Fruit fly (Drosophila melanogaster) ovary, adult (tissue): ENCODE measurements around the gene B4.

Source experiments
- CG17801 ChIP-seq: fragments of 200-800 bp; optimal IDR thresholded peaks from 2 replicates; lab custom pipeline; 2019; ENCODE audit warnings: missing biosample characterization, mild to moderate bottlenecking, missing genetic modification characterization, moderate library complexity; ENCODE audit not compliant: partially characterized antibody

The B4 gene

DNA sequence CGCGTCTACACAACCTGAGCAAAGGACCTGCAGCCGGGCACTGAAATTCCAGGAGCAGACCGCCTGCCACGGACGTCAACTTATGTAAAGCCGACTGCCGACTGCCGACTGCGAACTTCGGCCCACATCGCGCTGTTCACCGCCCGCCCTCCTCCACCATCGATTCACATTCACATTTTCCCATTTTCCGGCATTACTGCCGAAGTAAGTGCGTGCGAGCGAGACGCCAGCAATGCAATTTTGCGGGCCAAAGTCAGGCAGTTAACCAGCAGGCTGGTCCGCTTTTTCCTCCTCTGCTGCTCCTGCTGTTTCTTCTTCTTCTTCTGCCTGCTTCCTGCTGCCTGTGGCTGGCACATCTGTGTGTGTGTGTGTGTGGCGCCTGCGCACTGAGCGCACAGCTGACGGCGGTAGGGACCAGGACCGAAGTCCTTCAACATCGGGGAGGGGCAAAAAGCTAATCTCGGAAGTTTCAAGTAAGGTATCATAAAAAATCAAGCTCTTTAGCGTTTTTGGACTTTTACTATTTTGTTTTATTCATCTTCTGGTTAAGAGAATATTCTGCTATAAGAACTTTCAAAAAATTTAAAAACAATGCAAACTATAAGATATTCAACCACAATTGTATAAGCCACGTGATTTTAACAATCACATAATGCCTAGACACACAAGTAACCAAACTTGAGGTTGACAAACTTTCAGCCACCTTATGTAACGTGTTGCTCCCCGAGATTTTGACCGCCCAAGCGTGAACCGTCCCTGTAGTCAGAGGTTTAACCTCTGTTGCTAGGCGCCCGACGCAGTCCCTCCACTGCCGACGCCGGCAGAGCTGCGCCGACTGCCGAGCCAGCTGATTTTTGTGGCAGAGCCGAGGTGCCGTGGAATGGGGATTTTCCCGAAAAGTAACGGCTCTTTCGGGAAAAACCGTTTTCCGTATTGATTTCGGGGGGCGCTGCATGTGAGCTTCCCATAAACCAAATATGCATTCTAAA, 1.1 kb downstream of the B4 start:
- no peak for TF ChIP-seq CG17801 (GFP tag; lab: Kevin White, UChicago)

DNA sequence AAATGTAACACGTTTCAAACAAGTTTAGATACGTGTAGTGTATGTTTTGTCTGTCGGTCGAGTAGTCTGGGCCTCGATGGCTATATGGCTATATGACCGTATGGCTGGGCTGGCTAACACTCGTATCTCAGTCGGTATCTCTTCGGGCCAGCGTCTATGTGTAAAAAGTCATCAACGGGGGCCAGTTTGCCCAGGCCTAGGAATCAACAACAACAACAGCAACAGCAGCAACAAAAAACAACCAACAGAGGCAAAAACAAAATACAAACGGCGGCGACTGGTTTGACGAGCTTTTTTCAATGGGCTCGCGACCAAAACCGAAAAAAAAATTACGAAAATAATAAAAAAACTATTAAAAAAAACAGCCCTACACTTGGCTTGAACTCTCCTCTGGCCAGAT, 3.5 kb downstream of the B4 start:
- no peak for TF ChIP-seq CG17801 (GFP tag; lab: Kevin White, UChicago)

DNA sequence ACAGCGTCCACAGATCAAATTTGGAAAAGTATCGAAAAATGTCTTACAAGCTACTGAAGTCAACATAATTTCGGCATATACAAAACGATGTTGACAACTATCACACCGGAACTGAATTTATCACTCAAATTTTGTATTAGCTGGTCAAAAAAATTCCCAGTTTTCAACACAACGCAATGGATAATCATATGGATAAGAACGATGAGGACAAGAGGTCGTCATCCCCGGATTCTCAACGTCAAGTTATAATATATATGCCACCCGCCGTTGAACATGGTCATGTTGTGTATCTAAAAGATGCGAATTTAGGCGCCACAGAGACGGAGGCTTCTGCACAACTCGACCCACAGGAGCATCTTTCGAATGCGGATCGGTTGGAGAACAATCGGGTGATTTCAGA, 6.7 kb downstream of the B4 start, which contains the start of gene CG9263:
TSS of gene CG9263 (minus strand) at position 101 of the 400 bp plus-strand sequence.
- no peak for TF ChIP-seq CG17801 (GFP tag; lab: Kevin White, UChicago)

DNA sequence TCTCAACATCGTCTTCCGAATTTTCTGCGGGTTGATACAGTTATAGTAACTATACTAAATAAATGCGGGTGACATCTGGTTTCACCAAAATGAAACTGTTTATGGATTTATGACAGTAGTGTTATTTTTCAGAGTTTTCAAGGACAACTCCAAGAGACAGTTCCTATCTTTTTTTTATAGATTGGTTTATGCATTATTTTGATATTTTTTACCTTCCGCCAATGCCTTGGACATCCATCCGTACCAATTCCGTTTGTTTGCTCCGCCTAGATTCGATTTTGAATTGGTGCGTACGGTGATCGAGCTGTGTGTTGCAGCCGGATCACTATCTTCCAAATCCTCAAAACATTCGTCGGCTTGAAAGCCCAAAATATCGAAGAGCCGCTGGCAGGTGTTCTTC, 7.2 kb downstream of the B4 start, which contains the start of gene CG16853:
TSS of gene CG16853 (plus strand) at position 301 of the 400 bp plus-strand sequence.
- no peak for TF ChIP-seq CG17801 (GFP tag; lab: Kevin White, UChicago)

dm6 chr2L:13540704-13541103, 8.4 kb downstream of the B4 start, which contains the start of gene CG16852:
TSS of gene CG16852 (plus strand) at chr2L:13540751.
- no peak for TF ChIP-seq CG17801 (GFP tag; lab: Kevin White, UChicago)

- TF ChIP-seq CG17801 (GFP tag; lab: Kevin White, UChicago), result no peak
These were observed 13.4 kb downstream of the B4 start, which contains the start of gene CG15638 for dm6 chr2L:13535678-13536077. TSS of gene CG15638 (minus strand) at chr2L:13535778.

- no peak for TF ChIP-seq CG17801 (GFP tag; lab: Kevin White, UChicago)
These were observed 16.6 kb downstream of the B4 start, which contains the start of gene CG33645 for dm6 chr2L:13532524-13532923. TSS of gene CG33645 (plus strand) at chr2L:13532824.

DNA sequence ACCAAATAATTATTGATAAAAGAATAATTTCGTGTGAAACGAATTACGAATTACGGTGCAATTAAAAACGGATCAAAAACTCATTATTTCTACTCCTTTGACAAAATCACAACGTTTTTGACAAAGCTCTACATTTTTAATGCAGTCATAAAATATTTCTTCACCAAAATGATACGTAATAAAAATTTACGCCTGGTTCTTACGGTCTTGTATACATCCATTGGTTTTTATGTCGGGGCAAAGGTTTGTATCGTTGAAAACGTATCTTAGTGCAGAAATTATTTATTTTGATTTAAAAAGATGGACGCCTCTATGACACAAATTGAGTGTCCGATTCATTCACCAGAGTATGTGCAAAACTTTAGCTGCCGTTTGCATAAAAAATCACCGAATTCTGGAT, 17.3 kb downstream of the B4 start, which contains the start of gene CG33644:
TSS of gene CG33644 (plus strand) at position 301 of the 400 bp plus-strand sequence.
- TF ChIP-seq CG17801 (GFP tag; lab: Kevin White, UChicago), result no peak

DNA sequence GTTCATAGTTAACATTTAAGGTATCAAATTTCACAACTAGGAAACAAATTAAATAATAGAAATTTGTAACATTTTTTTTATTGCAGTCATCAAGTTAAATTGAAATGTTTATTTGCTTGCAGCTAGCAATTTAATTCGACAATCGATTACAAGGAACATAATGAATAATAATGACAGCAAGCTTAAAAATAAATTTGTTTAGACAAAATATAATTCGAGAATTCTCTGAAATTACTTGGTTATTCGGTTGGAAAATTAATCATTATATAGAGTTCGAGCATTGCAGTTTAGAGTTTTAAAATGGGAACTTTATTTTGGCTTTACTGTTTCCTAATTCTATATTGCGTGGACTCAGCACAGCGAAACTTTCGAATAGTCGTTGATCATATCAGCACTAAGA, 18.4 kb downstream of the B4 start, which contains the start of gene CG33643:
TSS of gene CG33643 (plus strand) at position 301 of the 400 bp plus-strand sequence.
- no peak for TF ChIP-seq CG17801 (GFP tag; lab: Kevin White, UChicago)

DNA sequence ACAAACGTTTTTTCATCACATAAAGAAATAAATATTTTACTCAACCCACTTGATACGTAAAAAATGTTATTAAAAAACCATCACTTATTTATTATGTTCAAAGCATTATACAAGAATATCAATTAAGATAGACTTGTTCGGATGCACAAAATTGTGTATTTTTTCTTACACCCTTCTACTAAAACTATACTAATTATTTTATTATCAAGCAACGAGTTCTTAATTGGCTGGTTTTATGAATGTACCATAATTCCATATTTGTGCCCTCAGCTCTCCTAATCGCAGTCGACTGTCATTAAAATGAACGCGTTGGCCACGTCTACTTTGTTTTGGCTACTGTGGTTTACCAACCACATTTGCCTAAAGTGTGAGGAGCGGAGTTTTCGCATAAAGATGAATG, 19.5 kb downstream of the B4 start, which contains the start of gene CG33642:
TSS of gene CG33642 (plus strand) at position 301 of the 400 bp plus-strand sequence.
- TF ChIP-seq CG17801 (GFP tag; lab: Kevin White, UChicago), result no peak

- TF ChIP-seq CG17801 (GFP tag; lab: Kevin White, UChicago), result no peak
These were observed 20.4 kb downstream of the B4 start, which contains the start of gene CG33641 for dm6 chr2L:13528742-13529141. TSS of gene CG33641 (plus strand) at chr2L:13529042.

- TF ChIP-seq CG17801 (GFP tag; lab: Kevin White, UChicago), result no peak
These were observed 21.6 kb downstream of the B4 start, which contains the start of gene CG33640 for dm6 chr2L:13527541-13527940. TSS of gene CG33640 (plus strand) at chr2L:13527841.

DNA sequence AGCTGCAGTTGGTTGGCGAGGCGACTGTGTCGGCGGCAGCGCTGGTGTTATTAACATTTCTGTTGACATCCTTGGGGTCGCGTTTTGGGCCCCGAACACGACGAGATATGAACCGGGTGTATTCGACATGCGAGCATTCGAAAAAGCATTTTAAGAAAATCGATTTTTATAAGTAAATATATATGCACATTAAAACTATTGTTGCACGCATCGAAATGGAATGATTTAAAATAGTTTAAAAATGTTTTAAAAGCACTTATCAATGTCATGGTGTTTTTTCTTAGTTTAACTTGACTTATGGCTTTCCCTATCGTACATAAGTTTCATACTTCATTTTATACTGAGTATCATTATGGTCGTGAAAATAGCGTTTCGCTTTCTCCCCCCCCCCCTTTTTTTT, 27.3 kb downstream of the B4 start:
- no peak for TF ChIP-seq CG17801 (GFP tag; lab: Kevin White, UChicago)

DNA sequence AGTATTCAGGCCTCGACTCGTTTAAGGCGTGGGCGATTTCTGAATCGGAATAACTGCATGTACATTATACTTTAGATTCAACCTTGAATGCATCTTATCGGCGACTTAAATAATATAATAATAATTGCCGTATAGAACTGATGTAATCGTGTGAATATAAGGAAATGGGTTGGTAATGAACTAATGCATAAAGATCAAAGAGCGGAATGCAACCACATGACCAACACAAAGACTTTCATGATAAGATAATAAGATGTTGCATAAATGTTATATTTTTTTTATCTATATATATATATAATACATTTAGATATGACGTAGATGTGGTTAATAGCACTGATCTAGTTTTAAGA, 33.5 kb downstream of the B4 start:
- no peak for TF ChIP-seq CG17801 (GFP tag; lab: Kevin White, UChicago)

DNA sequence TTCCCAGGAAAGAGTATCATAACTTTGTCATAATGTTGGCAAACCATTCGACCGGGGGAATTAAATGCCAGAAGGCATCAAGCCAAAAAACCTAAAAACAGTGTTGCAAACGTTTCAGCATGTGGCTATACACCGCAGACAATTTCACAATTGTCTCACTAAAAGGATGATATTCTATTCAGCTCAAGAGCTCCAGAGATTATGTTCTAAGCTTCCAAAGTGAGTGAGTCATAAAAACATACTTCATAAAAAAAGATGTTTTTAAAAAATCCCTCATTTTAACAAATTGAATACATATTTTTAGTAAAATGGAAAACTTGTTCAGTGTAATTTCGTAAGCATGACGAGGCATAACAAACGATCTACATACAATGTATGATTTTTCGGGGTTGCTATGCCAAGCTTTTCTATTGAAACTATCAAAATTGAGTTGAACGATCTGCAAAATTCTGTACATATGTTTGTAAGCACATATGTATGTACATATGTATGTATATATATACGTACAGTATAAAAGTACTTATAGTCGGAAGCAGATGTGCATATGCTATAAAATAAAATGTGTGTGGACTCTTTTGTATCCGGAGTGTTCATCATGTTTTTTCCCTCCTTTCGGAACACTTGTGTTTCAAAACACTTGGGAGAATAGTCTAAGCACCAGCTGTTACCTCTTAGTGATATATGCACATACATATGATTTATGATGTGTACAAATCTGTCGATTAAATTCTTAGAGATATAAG, 34.0 kb downstream of the B4 start:
- TF ChIP-seq CG17801 (GFP tag; lab: Kevin White, UChicago), result no peak
